Worm (Caenorhabditis elegans) whole organism, L4/young adult: ENCODE results near the gene mks-3.

Experiments used
- W03F9.2 ChIP-seq: fragments of 150-350 bp; optimal IDR thresholded peaks from 2 replicates; lab custom pipeline; 2014; ENCODE audit warnings: missing biosample characterization, missing genetic modification characterization
- dao-5 ChIP-seq: sonication (generic microtip); optimal IDR thresholded peaks from 2 replicates; lab custom pipeline; 2016; ENCODE audit warnings: missing genotype, missing genetic modification characterization, moderate library complexity, missing compliant biosample characterization
- him-1 ChIP-seq: sonication (generic microtip); optimal IDR thresholded peaks from 2 replicates; lab custom pipeline; 2016; ENCODE audit warnings: missing genotype, missing genetic modification reagents, missing genetic modification characterization, missing compliant biosample characterization

DNA sequence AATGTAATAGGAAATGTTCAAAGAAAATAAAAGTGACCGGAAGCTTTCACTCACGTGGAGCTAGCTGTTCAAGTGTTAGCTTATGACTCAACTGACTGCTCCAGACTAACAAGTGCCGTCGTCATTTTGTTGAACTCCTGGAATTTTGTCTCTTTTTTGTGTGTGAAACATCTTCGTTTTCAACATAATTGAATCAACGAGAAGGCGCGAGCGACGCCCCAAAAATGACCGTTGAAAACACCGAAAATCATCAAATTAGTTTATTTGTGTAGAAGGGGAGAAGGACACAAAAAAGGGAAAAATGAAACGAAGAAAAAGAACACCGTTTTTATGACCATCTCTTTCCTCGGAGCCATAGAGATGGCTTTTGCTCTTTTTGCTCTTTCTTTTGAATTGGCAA lies 28.0 kb downstream of the mks-3 start, which contains the start of gene ZK1290.14:
- no peak for TF ChIP-seq him-1 (tag; lab: Kevin White, UChicago)
- no peak for TF ChIP-seq dao-5 (tag; lab: Kevin White, UChicago)
- TF ChIP-seq W03F9.2, result no peak
